Fruit fly (Drosophila melanogaster) whole organism, embryonic: ENCODE data around the gene CG10486.
A peak's percentile ranks its signal among the peaks of the same experiment; 100 is the strongest.

ENCODE experiments used
- ATbp ChIP-seq: fragments of 200-800 bp; sonication (Bioruptor generic); optimal IDR thresholded peaks from 2 replicates; lab custom pipeline; 2017; ENCODE audit warnings: missing biosample characterization, mild to moderate bottlenecking, missing genetic modification characterization, missing genetic modification reagents
- Adf1 ChIP-seq: fragments of 200-800 bp; sonication (Bioruptor generic); IDR thresholded peaks from 2 replicates; pipeline ENCODE4 v1.3.6; 2022; ENCODE audit warnings: missing biosample characterization, missing genetic modification characterization
- CG12299 ChIP-seq: fragments of 200-800 bp; sonication (Bioruptor generic); optimal IDR thresholded peaks from 2 replicates; lab custom pipeline; 2018; ENCODE audit warnings: missing biosample characterization, mild to moderate bottlenecking, missing genetic modification characterization
- CG13296 ChIP-seq: fragments of 200-800 bp; sonication (Bioruptor generic); optimal IDR thresholded peaks from 3 replicates; lab custom pipeline; 2018; ENCODE audit warnings: missing biosample characterization, mild to moderate bottlenecking, missing genetic modification characterization
- CG13775 ChIP-seq: fragments of 200-800 bp; sonication (Bioruptor generic); optimal IDR thresholded peaks from 3 replicates; lab custom pipeline; 2017; ENCODE audit warnings: missing biosample characterization, mild to moderate bottlenecking, missing genetic modification characterization
- CG14667 ChIP-seq: fragments of 200-800 bp; sonication (Bioruptor generic); IDR thresholded peaks from 2 replicates; pipeline ENCODE4 v1.3.6; 2022; ENCODE audit warnings: missing biosample characterization, missing genetic modification characterization
- CG17912 ChIP-seq: fragments of 200-800 bp; sonication (Bioruptor generic); optimal IDR thresholded peaks from 2 replicates; lab custom pipeline; 2018; ENCODE audit warnings: missing biosample characterization, mild to moderate bottlenecking, missing genetic modification characterization
- CG1792 ChIP-seq: fragments of 200-800 bp; sonication (Bioruptor generic); optimal IDR thresholded peaks from 2 replicates; lab custom pipeline; 2016; ENCODE audit warnings: missing biosample characterization, missing genetic modification characterization
- CG2120 ChIP-seq: fragments of 200-800 bp; sonication (Bioruptor generic); optimal IDR thresholded peaks from 3 replicates; lab custom pipeline; 2016; ENCODE audit warnings: missing biosample characterization, missing genetic modification characterization
- CG2678 ChIP-seq: fragments of 200-800 bp; sonication (Bioruptor generic); optimal IDR thresholded peaks from 3 replicates; lab custom pipeline; 2019; ENCODE audit warnings: missing biosample characterization, mild to moderate bottlenecking, missing genetic modification characterization, moderate library complexity
- CG2875 ChIP-seq: fragments of 200-800 bp; sonication (Bioruptor generic); optimal IDR thresholded peaks from 2 replicates; lab custom pipeline; 2017; ENCODE audit warnings: missing biosample characterization, mild to moderate bottlenecking, missing genetic modification characterization, missing genetic modification reagents
- CG3407 ChIP-seq: fragments of 200-800 bp; sonication (Bioruptor generic); optimal IDR thresholded peaks from 2 replicates; lab custom pipeline; 2018; ENCODE audit warnings: missing biosample characterization, mild to moderate bottlenecking, missing genetic modification characterization
- CG42726 ChIP-seq: fragments of 200-800 bp; sonication (Bioruptor generic); IDR thresholded peaks from 2 replicates; pipeline ENCODE4 v1.3.6; 2022; ENCODE audit warnings: missing biosample characterization, missing genetic modification characterization; ENCODE audit not compliant: partially characterized antibody
- CG5180 ChIP-seq: fragments of 200-800 bp; sonication (Bioruptor generic); optimal IDR thresholded peaks from 3 replicates; lab custom pipeline; 2017; ENCODE audit warnings: missing biosample characterization, missing genetic modification characterization, mild to moderate bottlenecking, moderate library complexity, missing genetic modification reagents
- CG6689 ChIP-seq: fragments of 200-800 bp; sonication (Bioruptor generic); IDR thresholded peaks from 2 replicates; pipeline ENCODE4 v1.3.6; 2022; ENCODE audit warnings: missing biosample characterization, missing genetic modification characterization
- CG6765 ChIP-seq: fragments of 200-800 bp; sonication (Bioruptor generic); optimal IDR thresholded peaks from 3 replicates; lab custom pipeline; 2017; ENCODE audit warnings: missing biosample characterization, mild to moderate bottlenecking, missing genetic modification characterization
- CG7987 ChIP-seq: fragments of 200-800 bp; sonication (Bioruptor generic); optimal IDR thresholded peaks from 2 replicates; lab custom pipeline; 2018; ENCODE audit warnings: missing biosample characterization, mild to moderate bottlenecking, missing genetic modification characterization, moderate library complexity
- CG9437 ChIP-seq: fragments of 200-800 bp; sonication (Bioruptor generic); optimal IDR thresholded peaks from 2 replicates; lab custom pipeline; 2018; ENCODE audit warnings: missing biosample characterization, mild to moderate bottlenecking, missing genetic modification characterization
- CG9876 ChIP-seq: fragments of 200-800 bp; sonication (Bioruptor generic); optimal IDR thresholded peaks from 2 replicates; lab custom pipeline; 2016; ENCODE audit warnings: missing biosample characterization, missing genetic modification characterization
- Drgx ChIP-seq: fragments of 200-800 bp; sonication (Bioruptor generic); IDR thresholded peaks from 2 replicates; pipeline ENCODE4 v1.3.6; 2022; ENCODE audit warnings: missing biosample characterization, missing genetic modification characterization
- Fer1 ChIP-seq: fragments of 200-800 bp; sonication (Bioruptor generic); optimal IDR thresholded peaks from 2 replicates; lab custom pipeline; 2017; ENCODE audit warnings: missing biosample characterization, mild to moderate bottlenecking, missing genetic modification characterization
- Meics ChIP-seq: fragments of 200-800 bp; sonication (Bioruptor generic); optimal IDR thresholded peaks from 2 replicates; lab custom pipeline; 2017; ENCODE audit warnings: missing biosample characterization, mild to moderate bottlenecking, missing genetic modification characterization
- Poxn ChIP-seq: fragments of 200-800 bp; sonication (Bioruptor generic); IDR thresholded peaks from 2 replicates; pipeline ENCODE4 v1.3.6; 2022; ENCODE audit warnings: missing biosample characterization, missing genetic modification characterization
- Sox102F ChIP-seq: fragments of 200-800 bp; sonication (Bioruptor generic); optimal IDR thresholded peaks from 2 replicates; lab custom pipeline; 2018; ENCODE audit warnings: missing biosample characterization, mild to moderate bottlenecking, missing genetic modification characterization, moderate library complexity
- Ssrp ChIP-seq: fragments of 200-800 bp; sonication (Bioruptor generic); optimal IDR thresholded peaks from 2 replicates; lab custom pipeline; 2018; ENCODE audit warnings: missing biosample characterization, mild to moderate bottlenecking, missing genetic modification characterization, moderate library complexity
- Taf1 ChIP-seq: fragments of 200-800 bp; sonication (Bioruptor generic); IDR thresholded peaks from 2 replicates; pipeline ENCODE4 v1.3.6; 2022; ENCODE audit warnings: missing biosample characterization, missing genetic modification characterization
- Trl ChIP-seq, 3 experiments: fragments of >200 bp in 2 of 3; fragments of 200-800 bp in 1 of 3; sonication (Bioruptor generic) in 1 of 3; optimal IDR thresholded peaks; 2 replicates in 1 of 3; 3 replicates in 2 of 3; lab custom pipeline; 2016 to 2017; ENCODE audit warnings: missing biosample characterization in 1 of 3, missing genetic modification characterization in 1 of 3
- Xrp1 ChIP-seq: fragments of 200-800 bp; sonication (Bioruptor generic); IDR thresholded peaks from 2 replicates; pipeline ENCODE4 v1.3.6; 2022; ENCODE audit warnings: missing biosample characterization, missing genetic modification characterization
- YL-1 ChIP-seq: fragments of 200-800 bp; sonication (Bioruptor generic); optimal IDR thresholded peaks from 3 replicates; lab custom pipeline; 2017; ENCODE audit warnings: missing biosample characterization, mild to moderate bottlenecking, missing genetic modification characterization
- ato ChIP-seq: fragments of 200-800 bp; sonication (Bioruptor generic); IDR thresholded peaks from 2 replicates; pipeline ENCODE4 v1.3.6; 2022; ENCODE audit warnings: missing biosample characterization, missing genetic modification characterization; ENCODE audit not compliant: partially characterized antibody
- bsh ChIP-seq, 2 experiments: fragments of 200-800 bp; sonication (Bioruptor generic); optimal IDR thresholded peaks; 2 replicates each; lab custom pipeline; 2017 to 2018; ENCODE audit warnings: mild to moderate bottlenecking in 2 of 2, missing biosample characterization in 2 of 2, missing genetic modification characterization in 2 of 2, moderate library complexity in 1 of 2
- croc ChIP-seq: fragments of 200-800 bp; sonication (Bioruptor generic); conservative IDR thresholded peaks from 3 replicates; pipeline ENCODE4 v1.3.6; 2022; ENCODE audit warnings: missing biosample characterization, missing genetic modification characterization
- dpn ChIP-seq, 2 experiments: fragments of 200-800 bp; sonication (Bioruptor generic); optimal IDR thresholded peaks; 3 replicates each; lab custom pipeline; 2016; ENCODE audit warnings: missing biosample characterization in 2 of 2, missing genetic modification characterization in 2 of 2
- dysf ChIP-seq: fragments of 200-800 bp; sonication (Bioruptor generic); IDR thresholded peaks from 3 replicates; pipeline ENCODE4 v1.3.6; 2022; ENCODE audit warnings: missing biosample characterization, missing genetic modification characterization
- emc ChIP-seq: fragments of 200-800 bp; sonication (Bioruptor generic); optimal IDR thresholded peaks from 2 replicates; lab custom pipeline; 2016; ENCODE audit warnings: missing biosample characterization, missing genetic modification characterization
- lov ChIP-seq, 2 experiments: fragments of 200-800 bp in 1 of 2; fragments of >200 bp in 1 of 2; sonication (Bioruptor generic) in 1 of 2; IDR thresholded peaks in 1 of 2; optimal IDR thresholded peaks in 1 of 2; 2 replicates in 1 of 2; 3 replicates in 1 of 2; pipeline versions ENCODE4 v1.3.6 to Lab custom; 2017 to 2022; ENCODE audit warnings: missing biosample characterization in 1 of 2, missing genetic modification characterization in 1 of 2
- mam ChIP-seq: fragments of 200-800 bp; sonication (Bioruptor generic); optimal IDR thresholded peaks from 3 replicates; lab custom pipeline; 2016; ENCODE audit warnings: missing biosample characterization, missing genetic modification characterization
- mld ChIP-seq: fragments of 200-800 bp; sonication (Bioruptor generic); IDR thresholded peaks from 3 replicates; pipeline ENCODE4 v1.3.6; 2022; ENCODE audit warnings: missing biosample characterization, missing genetic modification characterization; ENCODE audit not compliant: partially characterized antibody
- nmo ChIP-seq: fragments of 200-800 bp; sonication (Bioruptor generic); optimal IDR thresholded peaks from 2 replicates; lab custom pipeline; 2018; ENCODE audit warnings: missing biosample characterization, mild to moderate bottlenecking, missing genetic modification characterization, moderate library complexity
- pb ChIP-seq: fragments of 200-800 bp; sonication (Bioruptor generic); optimal IDR thresholded peaks from 3 replicates; lab custom pipeline; 2016; ENCODE audit warnings: missing biosample characterization, missing genetic modification characterization
- pho ChIP-seq: fragments of 200-800 bp; sonication (Bioruptor generic); optimal IDR thresholded peaks from 2 replicates; lab custom pipeline; 2016; ENCODE audit warnings: missing biosample characterization, missing genetic modification characterization
- rib ChIP-seq: fragments of 200-800 bp; sonication (Bioruptor generic); IDR thresholded peaks from 2 replicates; pipeline ENCODE4 v1.3.6; 2022; ENCODE audit warnings: missing biosample characterization, missing genetic modification characterization
- run ChIP-seq: fragments of 200-800 bp; sonication (Bioruptor generic); optimal IDR thresholded peaks from 3 replicates; lab custom pipeline; 2018; ENCODE audit warnings: missing biosample characterization, mild to moderate bottlenecking, missing genetic modification characterization
- so ChIP-seq: fragments of 200-800 bp; sonication (Bioruptor generic); IDR thresholded peaks from 3 replicates; pipeline ENCODE4 v1.3.6; 2022; ENCODE audit warnings: missing biosample characterization, missing genetic modification characterization
- tap ChIP-seq: fragments of 200-800 bp; optimal IDR thresholded peaks from 3 replicates; lab custom pipeline; 2019; ENCODE audit warnings: missing biosample characterization, mild to moderate bottlenecking, missing genetic modification characterization, moderate library complexity
- tin ChIP-seq: fragments of 200-800 bp; sonication (Bioruptor generic); optimal IDR thresholded peaks from 3 replicates; lab custom pipeline; 2016; ENCODE audit warnings: missing biosample characterization, missing genetic modification characterization
- tna ChIP-seq: fragments of 200-800 bp; sonication (Bioruptor generic); IDR thresholded peaks from 2 replicates; pipeline ENCODE4 v1.3.6; 2022; ENCODE audit warnings: missing biosample characterization, missing genetic modification characterization; ENCODE audit not compliant: partially characterized antibody
- wek ChIP-seq: fragments of 200-800 bp; sonication (Bioruptor generic); optimal IDR thresholded peaks from 3 replicates; lab custom pipeline; 2018; ENCODE audit warnings: missing biosample characterization, mild to moderate bottlenecking, missing genetic modification characterization, moderate library complexity
- zen ChIP-seq: fragments of 200-800 bp; sonication (Bioruptor generic); optimal IDR thresholded peaks from 3 replicates; lab custom pipeline; 2018; ENCODE audit warnings: missing biosample characterization, mild to moderate bottlenecking, missing genetic modification characterization, moderate library complexity

CG10486 gene

dm6 chr3L:5932363-5932914, 25.9 kb upstream of the CG10486 start, which contains the start of gene Rcc1 (continued):
- TF ChIP-seq Ssrp (tag; lab: Kevin White, UChicago) (no peak), CG6689 (GFP tag; lab: Robert Waterston, UW) (no peak), ATbp (GFP tag; lab: Kevin White, UChicago) (no peak), CG6765 (GFP tag; lab: Kevin White, UChicago) (no peak), CG2875 (no peak), emc (GFP tag; lab: Kevin White, UChicago) (no peak), CG14667 (GFP tag; lab: Robert Waterston, UW) (no peak), Drgx (no peak), dpn (GFP tag; optimal IDR thresholded peaks at IDR 0.05; lab: Kevin White, UChicago) (peak; percentile 14 to 24), CG17912 (GFP tag; lab: Kevin White, UChicago) (no peak), rib (GFP tag; lab: Robert Waterston, UW) (no peak), mam (GFP tag; lab: Kevin White, UChicago) (no peak), YL-1 (GFP tag; lab: Kevin White, UChicago) (peak; percentile 28), Trl (optimal IDR thresholded peaks at IDR 0.05; lab: Kevin White, UChicago) (no peak), Trl (GFP tag; optimal IDR thresholded peaks at IDR 0.05; lab: Kevin White, UChicago) (peak; percentile 16), CG13296 (GFP tag; lab: Kevin White, UChicago) (no peak), bsh (GFP tag; optimal IDR thresholded peaks at IDR 0.05; lab: Kevin White, UChicago) (no peak), Adf1 (GFP tag; lab: Robert Waterston, UW) (peak; percentile 40; the same call in 1 of the 2 replicates), CG12299 (tag; lab: Kevin White, UChicago) (no peak), pho (GFP tag; lab: Kevin White, UChicago) (peak; percentile 42), mld (no peak), CG2678 (no peak), so (GFP tag; lab: Robert Waterston, UW) (no peak), ato (GFP tag; lab: Robert Waterston, UW) (peak; percentile 62), CG9876 (peak; percentile 26), zen (tag; lab: Kevin White, UChicago) (no peak), CG9437 (no peak), CG3407 (no peak), Xrp1 (GFP tag; lab: Robert Waterston, UW) (0 out of 2 replicates have a peak, but pooled peaks have one; percentile 29), tap (tag; lab: Kevin White, UChicago) (no peak), tna (GFP tag; lab: Robert Waterston, UW) (no peak; the same call in 1 of the 2 replicates), CG13775 (GFP tag; lab: Kevin White, UChicago) (peak; percentile 5), pb (no peak), run (tag; lab: Kevin White, UChicago) (no peak), Poxn (GFP tag; lab: Robert Waterston, UW) (no peak), dysf (no peak), Meics (GFP tag; lab: Kevin White, UChicago) (no peak), CG42726 (no peak), CG2120 (GFP tag; lab: Kevin White, UChicago) (peak; percentile 51), Taf1 (GFP tag; lab: Robert Waterston, UW) (no peak), nmo (GFP tag; lab: Kevin White, UChicago) (peak; percentile 74), lov (optimal IDR thresholded peaks at IDR 0.05; lab: Kevin White, UChicago) (no peak), lov (GFP tag; IDR thresholded peaks at IDR 0.05; lab: Robert Waterston, UW) (no peak), Fer1 (no peak), croc (GFP tag; lab: Robert Waterston, UW) (no peak), CG5180 (no peak), CG1792 (GFP tag; lab: Kevin White, UChicago) (no peak), CG7987 (no peak), Sox102F (no peak), wek (no peak), tin (peak; percentile 9)
